Worm (Caenorhabditis elegans): Measurements from ENCODE around the gene nhr-57.

Gene nhr-57

DNA sequence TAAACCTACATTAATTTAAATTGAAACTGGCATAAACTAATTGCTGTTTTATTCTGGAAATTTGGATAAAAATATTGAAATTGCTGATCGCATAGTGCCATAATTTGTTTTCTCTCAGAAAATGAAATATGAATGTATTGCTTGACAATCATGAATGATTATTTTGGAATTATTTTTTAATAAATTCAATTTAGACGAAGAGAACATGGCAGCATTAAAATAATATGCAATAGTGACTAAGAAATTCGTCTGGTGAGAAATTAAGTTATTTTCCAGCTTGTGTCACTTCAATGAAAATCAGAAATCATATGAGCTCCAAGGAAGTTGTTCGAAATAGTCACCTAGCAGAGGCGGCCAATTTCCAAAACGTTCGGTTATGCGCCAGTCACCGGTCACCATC is 17.1 kb upstream of the nhr-57 start, which contains the start of gene srw-133:
Gene srw-133, minus strand, starts transcription at position 101 of the 400 bp plus-strand sequence.
- TF ChIP-seq lin-38 (GFP tag; IDR thresholded peaks at IDR 0.05): no peak
- no peak for TF ChIP-seq D1046.2 (GFP tag; IDR thresholded peaks at IDR 0.05)
- TF ChIP-seq mxl-2 (GFP tag; conservative IDR thresholded peaks at IDR 0.05): no peak
- TF ChIP-seq mep-1 (tag; optimal IDR thresholded peaks at IDR 0.05): no peak
- TF ChIP-seq egl-27 (tag; optimal IDR thresholded peaks at IDR 0.05): no peak
- TF ChIP-seq F37D6.2 (tag; optimal IDR thresholded peaks at IDR 0.05): no peak
- no peak for TF ChIP-seq madf-5 (GFP tag; IDR thresholded peaks at IDR 0.05)

DNA sequence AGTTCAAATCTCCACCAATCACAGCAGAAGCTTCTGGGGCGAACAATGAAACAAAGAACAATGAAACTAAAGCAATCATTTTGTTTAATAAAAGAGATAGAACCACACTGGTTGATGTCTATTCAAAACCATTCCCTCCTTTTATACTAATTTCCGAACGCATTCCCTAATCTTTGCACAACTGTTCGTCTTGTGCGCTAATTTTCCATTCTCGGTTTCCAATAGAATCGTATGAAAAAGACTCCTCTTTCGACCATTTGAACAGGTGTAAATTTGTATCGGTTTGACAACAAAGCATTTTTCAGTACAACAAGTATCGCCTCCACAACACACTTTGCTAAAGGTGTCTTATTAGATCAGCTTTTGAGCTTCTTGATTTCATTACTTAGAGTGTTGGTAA is 15.6 kb upstream of the nhr-57 start, which contains the start of gene T05B4.8:
Gene T05B4.8, minus strand, starts transcription at position 101 of the 400 bp plus-strand sequence.
- TF ChIP-seq aha-1 (tag) (peak; percentile 7), lim-7 (GFP tag; IDR thresholded peaks at IDR 0.05) (no peak)

DNA sequence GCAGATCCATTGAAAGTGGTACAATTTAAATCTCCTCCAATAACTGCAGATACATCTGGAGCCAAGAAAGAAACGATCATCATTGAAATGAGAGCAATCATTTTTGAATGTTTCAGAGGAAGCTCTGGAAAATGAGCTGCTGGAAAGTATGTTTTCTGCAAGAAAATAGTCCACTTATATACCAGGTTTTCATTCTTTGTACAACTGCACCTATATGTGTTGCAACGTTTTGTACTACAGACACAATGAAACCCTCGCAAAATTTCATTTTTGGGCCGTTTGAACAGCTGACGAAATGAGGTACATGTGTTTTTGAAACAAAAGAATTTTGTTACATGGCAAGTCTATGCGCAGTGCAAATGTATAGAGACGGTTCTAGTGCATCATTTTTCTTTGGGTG is 13.4 kb upstream of the nhr-57 start, which contains the start of gene T05B4.9:
Gene T05B4.9, minus strand, starts transcription at position 101 of the 400 bp plus-strand sequence.
- TF ChIP-seq F37D6.2 (tag; optimal IDR thresholded peaks at IDR 0.05) (no peak), zag-1 (tag; optimal IDR thresholded peaks at IDR 0.05) (no peak), mdt-29 (GFP tag; IDR thresholded peaks at IDR 0.05) (no peak), F44E2.7 (GFP tag; IDR thresholded peaks at IDR 0.05) (no peak), zfp-2 (tag; optimal IDR thresholded peaks at IDR 0.05) (no peak), arid-1 (GFP tag; conservative IDR thresholded peaks at IDR 0.05) (no peak)

DNA sequence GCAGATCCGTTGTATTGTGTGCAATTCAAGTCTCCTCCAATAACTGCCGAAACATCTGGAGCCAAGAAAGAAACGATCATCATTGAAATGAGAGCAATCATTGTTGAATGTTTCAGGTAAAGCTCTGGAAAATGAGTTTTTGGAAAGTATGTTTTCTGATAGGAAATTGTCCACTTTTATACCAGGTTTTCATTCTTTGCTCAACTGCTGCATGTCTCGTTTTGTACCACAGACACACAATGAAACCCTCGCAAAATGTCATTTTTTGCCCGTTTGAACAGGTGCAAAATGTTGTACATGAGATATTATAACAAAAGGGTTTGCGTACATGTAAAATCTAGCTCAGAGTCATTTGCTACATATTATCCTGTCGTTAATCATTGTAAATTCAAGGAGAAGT is 11.1 kb upstream of the nhr-57 start, which contains the start of gene T05B4.10:
Gene T05B4.10, minus strand, starts transcription at position 101 of the 400 bp plus-strand sequence.
- no peak for TF ChIP-seq nhr-28 (tag; optimal IDR thresholded peaks at IDR 0.05)
- no peak for TF ChIP-seq vab-7 (GFP tag; IDR thresholded peaks at IDR 0.05)
- no peak for TF ChIP-seq mes-2 (tag; optimal IDR thresholded peaks at IDR 0.05; ENCODE audit: poor library complexity, severe bottlenecking)
- no peak for TF ChIP-seq daf-19 (GFP tag; conservative IDR thresholded peaks at IDR 0.05)
- no peak for TF ChIP-seq snpc-4 (tag; optimal IDR thresholded peaks at IDR 0.05)
- TF ChIP-seq nhr-10 (tag; optimal IDR thresholded peaks at IDR 0.05): no peak
- no peak for TF ChIP-seq attf-4 (tag; optimal IDR thresholded peaks at IDR 0.05)
- TF ChIP-seq rbr-2 (tag; optimal IDR thresholded peaks at IDR 0.05): no peak
- TF ChIP-seq R02D3.7 (tag; optimal IDR thresholded peaks at IDR 0.05): no peak
- TF ChIP-seq F49E8.2 (tag; optimal IDR thresholded peaks at IDR 0.05; ENCODE audit: borderline replicate concordance): no peak
- TF ChIP-seq ceh-20 (GFP tag; IDR thresholded peaks at IDR 0.05): no peak
- TF ChIP-seq dmd-6 (GFP tag; IDR thresholded peaks at IDR 0.05): no peak
- no peak for TF ChIP-seq T26A8.4 (GFP tag; IDR thresholded peaks at IDR 0.05)
- no peak for TF ChIP-seq unc-130 (GFP tag; optimal IDR thresholded peaks at IDR 0.05)
- no peak for TF ChIP-seq cey-2 (tag; optimal IDR thresholded peaks at IDR 0.05; ENCODE audit: borderline replicate concordance, insufficient read depth)
- TF ChIP-seq saeg-2 (GFP tag; IDR thresholded peaks at IDR 0.05): no peak
- no peak for TF ChIP-seq madf-9 (GFP tag; conservative IDR thresholded peaks at IDR 0.05)
- no peak for TF ChIP-seq jun-1 (tag; optimal IDR thresholded peaks at IDR 0.05)

- TF ChIP-seq spr-1 (tag; optimal IDR thresholded peaks at IDR 0.05) (no peak), fos-1 (tag; optimal IDR thresholded peaks at IDR 0.05) (no peak), ceh-20 (GFP tag; IDR thresholded peaks at IDR 0.05) (no peak), madf-5 (GFP tag; IDR thresholded peaks at IDR 0.05) (no peak), spr-3 (GFP tag; optimal IDR thresholded peaks at IDR 0.05) (no peak), nhr-42 (GFP tag; IDR thresholded peaks at IDR 0.05) (no peak), vab-7 (GFP tag; IDR thresholded peaks at IDR 0.05) (no peak), lin-29 (GFP tag; IDR thresholded peaks at IDR 0.05) (no peak), ceh-32 (tag; optimal IDR thresholded peaks at IDR 0.05; ENCODE audit: poor library complexity) (no peak), daf-12 (tag; optimal IDR thresholded peaks at IDR 0.05) (no peak), pha-4 (GFP tag; IDR thresholded peaks at IDR 0.05) (no peak), pha-4 (tag; optimal IDR thresholded peaks at IDR 0.05) (no peak), nhr-102 (tag; optimal IDR thresholded peaks at IDR 0.05) (no peak)
Observed at ce11 chrV:4122415-4122814, 9.3 kb upstream of the nhr-57 start, which contains the start of gene phat-5. phat-5 (minus strand) TSS chrV:4122515.
